Fruit fly (Drosophila melanogaster): ENCODE results near the gene SdicA.

Gene SdicA

DNA sequence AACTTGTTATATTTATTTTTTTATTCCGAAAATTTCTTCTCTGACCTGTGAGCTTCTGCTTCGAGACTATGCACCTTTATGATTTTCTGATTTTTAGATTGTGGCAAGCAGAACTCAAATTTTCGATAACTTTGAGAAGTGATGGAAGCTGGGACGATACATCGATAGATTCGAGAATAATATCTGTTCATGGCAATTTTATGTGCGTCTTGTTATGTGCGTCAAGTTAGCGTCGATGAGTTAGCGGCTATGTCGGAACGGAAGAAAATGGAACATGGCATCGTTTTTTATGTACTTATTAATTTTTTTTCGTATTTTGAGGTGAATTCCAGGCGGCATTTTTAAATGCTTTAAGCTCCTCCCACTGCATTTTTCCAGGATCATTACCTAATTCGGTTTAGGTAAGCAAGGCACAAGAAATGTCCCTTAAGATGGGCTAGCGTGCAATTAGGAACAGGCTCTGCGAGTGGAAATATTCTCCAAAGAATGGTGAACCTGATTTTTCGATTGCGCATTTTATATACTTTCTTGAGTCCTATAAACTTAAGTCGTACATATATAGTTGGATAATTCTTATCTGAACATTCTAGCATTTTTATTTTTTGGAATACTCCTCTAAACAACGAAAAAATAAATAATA, 35.8 kb downstream of the SdicA start, which contains the start of gene Phf7 (continued):
- TF ChIP-seq Dref (GFP tag; IDR thresholded peaks at IDR 0.05) (peak; percentile 85), aop (GFP tag; IDR thresholded peaks at IDR 0.05) (no peak), sim (GFP tag; IDR thresholded peaks at IDR 0.05) (no peak), CG15011 (GFP tag; optimal IDR thresholded peaks at IDR 0.05) (no peak), Opbp (GFP tag; IDR thresholded peaks at IDR 0.05; ENCODE audit: partially characterized antibody) (peak; percentile 82), CG6254 (GFP tag; optimal IDR thresholded peaks at IDR 0.05) (no peak), Doc3 (GFP tag; IDR thresholded peaks at IDR 0.05; ENCODE audit: partially characterized antibody) (peak; percentile 56), CG8924 (tag; optimal IDR thresholded peaks at IDR 0.05) (no peak), jumu (GFP tag; optimal IDR thresholded peaks at IDR 0.05) (peak; percentile 18), CG2129 (GFP tag; IDR thresholded peaks at IDR 0.05; ENCODE audit: partially characterized antibody) (0 out of 2 replicates have a peak, but pooled peaks have one; percentile 19), CG14860 (GFP tag; IDR thresholded peaks at IDR 0.05; ENCODE audit: partially characterized antibody) (peak; percentile 56; the same call in 2 of the 3 replicates), Drgx (GFP tag; IDR thresholded peaks at IDR 0.05) (no peak), HmgZ (tag; optimal IDR thresholded peaks at IDR 0.05) (peak; percentile 1), eve (GFP tag; optimal IDR thresholded peaks at IDR 0.05) (no peak), CG30020 (tag; optimal IDR thresholded peaks at IDR 0.05) (peak; percentile 98), hth (optimal IDR thresholded peaks at IDR 0.05) (no peak), sob (GFP tag; IDR thresholded peaks at IDR 0.05) (0 out of 2 replicates have a peak, but pooled peaks have one; percentile 10), hb (GFP tag; IDR thresholded peaks at IDR 0.05; ENCODE audit: partially characterized antibody) (peak; percentile 65), tna (GFP tag; IDR thresholded peaks at IDR 0.05; ENCODE audit: partially characterized antibody) (peak; percentile 48; the same call in 1 of the 2 replicates), unc-4 (GFP tag; IDR thresholded peaks at IDR 0.05; ENCODE audit: partially characterized antibody) (peak; percentile 72), dati (GFP tag; IDR thresholded peaks at IDR 0.05) (no peak), pum (GFP tag; optimal IDR thresholded peaks at IDR 0.05) (no peak), Lhr (GFP tag; optimal IDR thresholded peaks at IDR 0.05) (peak; percentile 49), mld (GFP tag; IDR thresholded peaks at IDR 0.05; ENCODE audit: partially characterized antibody) (peak; percentile 65; the same call in 1 of the 3 replicates), CG13296 (GFP tag; optimal IDR thresholded peaks at IDR 0.05) (no peak), CG14667 (GFP tag; IDR thresholded peaks at IDR 0.05) (peak; percentile 42; the same call in 1 of the 2 replicates), CG2199 (GFP tag; IDR thresholded peaks at IDR 0.05) (no peak), ato (GFP tag; IDR thresholded peaks at IDR 0.05; ENCODE audit: partially characterized antibody) (peak; percentile 59), Ptx1 (GFP tag; IDR thresholded peaks at IDR 0.05) (no peak), Abd-B (GFP tag; optimal IDR thresholded peaks at IDR 0.05) (peak; percentile 85), danr (GFP tag; IDR thresholded peaks at IDR 0.05) (no peak), CG30431 (GFP tag; optimal IDR thresholded peaks at IDR 0.05) (no peak), MBD-R2 (GFP tag; IDR thresholded peaks at IDR 0.05) (peak; percentile 29; the same call in 1 of the 2 replicates), Bgb (GFP tag; IDR thresholded peaks at IDR 0.05; ENCODE audit: partially characterized antibody) (peak; percentile 86), btn (GFP tag; optimal IDR thresholded peaks at IDR 0.05) (no peak), Gsc (GFP tag; IDR thresholded peaks at IDR 0.05) (no peak), pfk (GFP tag; optimal IDR thresholded peaks at IDR 0.05) (peak; percentile 94), Hmx (GFP tag; optimal IDR thresholded peaks at IDR 0.05) (no peak), Hr39 (optimal IDR thresholded peaks at IDR 0.05) (no peak), dm (GFP tag; optimal IDR thresholded peaks at IDR 0.05) (peak; percentile 20), ranshi (GFP tag; IDR thresholded peaks at IDR 0.05) (no peak), pzg (GFP tag; optimal IDR thresholded peaks at IDR 0.05) (peak; percentile 85), CG18011 (GFP tag; optimal IDR thresholded peaks at IDR 0.05) (no peak), CG1603 (tag; optimal IDR thresholded peaks at IDR 0.05) (peak; percentile 100), sna (GFP tag; IDR thresholded peaks at IDR 0.05; ENCODE audit: partially characterized antibody) (peak; percentile 58), CG2120 (GFP tag; optimal IDR thresholded peaks at IDR 0.05) (peak; percentile 8), CG4282 (GFP tag; optimal IDR thresholded peaks at IDR 0.05) (no peak), CG4707 (GFP tag; optimal IDR thresholded peaks at IDR 0.05) (no peak), nmo (GFP tag; optimal IDR thresholded peaks at IDR 0.05) (peak; percentile 34)

Measured in whole organism, embryonic.